Fruit fly (Drosophila melanogaster): ENCODE results near the gene CG9536.

Gene CG9536

DNA sequence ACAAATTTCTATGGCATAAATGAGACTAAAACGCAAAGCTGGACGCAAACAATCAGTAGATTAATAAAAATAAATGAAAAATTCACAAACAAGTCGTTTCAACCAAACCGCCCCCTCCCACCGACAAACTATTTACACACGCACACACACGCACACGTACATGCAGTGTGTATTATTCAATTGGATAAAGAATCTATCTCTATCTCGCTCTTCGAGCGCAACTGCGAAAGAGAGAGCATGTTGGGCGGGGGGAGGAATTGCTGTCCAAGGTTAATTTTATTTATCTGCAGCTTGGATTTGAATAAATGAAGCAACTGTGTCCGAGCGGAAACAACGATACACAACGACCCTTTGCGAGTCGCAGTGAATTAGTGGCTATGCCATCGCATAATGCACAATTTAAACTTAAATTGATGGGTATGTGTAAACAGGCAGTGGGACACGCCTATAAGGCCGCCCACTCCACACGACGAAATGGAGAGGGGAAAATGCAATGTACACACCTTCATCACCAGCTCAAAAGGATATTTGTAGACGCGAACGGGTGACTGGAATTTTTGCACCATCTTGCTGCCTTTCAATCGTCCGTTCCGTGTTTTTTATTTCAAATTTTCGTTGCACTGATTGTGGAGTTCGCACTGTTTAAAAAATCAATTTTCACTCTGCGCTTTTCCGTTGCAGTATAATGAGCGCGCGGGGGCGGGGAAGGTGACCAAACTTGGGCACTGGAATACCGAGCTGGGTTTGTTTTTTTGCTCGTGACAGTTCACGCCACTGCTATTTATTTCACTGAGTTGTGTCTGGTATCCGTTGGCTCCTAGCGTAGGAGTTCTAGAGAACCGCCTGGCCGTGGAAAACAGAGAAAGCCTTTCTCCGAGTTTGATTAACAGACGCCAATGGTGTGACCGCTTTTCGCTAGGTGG lies 21.5 kb downstream of the CG9536 start, which contains the start of gene retm (continued):
- TF ChIP-seq Dbx (GFP tag; IDR thresholded peaks at IDR 0.05): no peak
- peak; percentile 14 for TF ChIP-seq D19A (tag; optimal IDR thresholded peaks at IDR 0.05)
- peak; percentile 92 for TF ChIP-seq ftz-f1 (GFP tag; optimal IDR thresholded peaks at IDR 0.05)
- no peak for TF ChIP-seq Side (GFP tag; optimal IDR thresholded peaks at IDR 0.05)
- peak; percentile 86 for TF ChIP-seq Nf-YB (GFP tag; optimal IDR thresholded peaks at IDR 0.05)
- no peak for TF ChIP-seq Poxn (GFP tag; IDR thresholded peaks at IDR 0.05)
- peak; percentile 37 for TF ChIP-seq CG12219 (GFP tag; optimal IDR thresholded peaks at IDR 0.05)
- TF ChIP-seq CG1024 (GFP tag; IDR thresholded peaks at IDR 0.05): 0 out of 2 replicates have a peak, but pooled peaks have one; percentile 23
- peak; percentile 91 for TF ChIP-seq CG15479 (GFP tag; optimal IDR thresholded peaks at IDR 0.05)
- peak; percentile 27 for TF ChIP-seq Elba2 (GFP tag; optimal IDR thresholded peaks at IDR 0.05)
- peak; percentile 1 for TF ChIP-seq CG7839 (tag; optimal IDR thresholded peaks at IDR 0.05)
- TF ChIP-seq pros (GFP tag; optimal IDR thresholded peaks at IDR 0.05): peak; percentile 58
- peak; percentile 91 for TF ChIP-seq CG15601 (tag; optimal IDR thresholded peaks at IDR 0.05)
- peak; percentile 14 for TF ChIP-seq CrebB (tag; optimal IDR thresholded peaks at IDR 0.05)
- TF ChIP-seq lab (GFP tag; optimal IDR thresholded peaks at IDR 0.05): peak; percentile 54
- TF ChIP-seq chinmo (GFP tag; IDR thresholded peaks at IDR 0.05; ENCODE audit: partially characterized antibody): peak; percentile 96
- peak; percentile 43 for TF ChIP-seq CG3065 (GFP tag; optimal IDR thresholded peaks at IDR 0.05)
- TF ChIP-seq CG8388 (GFP tag; optimal IDR thresholded peaks at IDR 0.05): no peak
- TF ChIP-seq CG30020 (tag; optimal IDR thresholded peaks at IDR 0.05): peak; percentile 50
- TF ChIP-seq Nf-YC (tag; optimal IDR thresholded peaks at IDR 0.05): peak; percentile 88
- no peak for TF ChIP-seq CHES-1-like (GFP tag; optimal IDR thresholded peaks at IDR 0.05)
- TF ChIP-seq HLHmδ (GFP tag; optimal IDR thresholded peaks at IDR 0.05): peak; percentile 50
- peak; percentile 39 for TF ChIP-seq CG17568 (GFP tag; optimal IDR thresholded peaks at IDR 0.05)
- TF ChIP-seq CG3281 (GFP tag; optimal IDR thresholded peaks at IDR 0.05): peak; percentile 3
- no peak for TF ChIP-seq PHDP (tag; optimal IDR thresholded peaks at IDR 0.05)
- peak; percentile 68 for TF ChIP-seq CG8924 (tag; optimal IDR thresholded peaks at IDR 0.05)
- peak; percentile 72 for TF ChIP-seq CG5180 (GFP tag; optimal IDR thresholded peaks at IDR 0.05)
- peak; percentile 48 for TF ChIP-seq nerfin-1 (tag; optimal IDR thresholded peaks at IDR 0.05)
- TF ChIP-seq GATAe (GFP tag; conservative IDR thresholded peaks at IDR 0.05): no peak
- TF ChIP-seq bigmax (GFP tag; optimal IDR thresholded peaks at IDR 0.05): peak; percentile 52
- no peak for TF ChIP-seq Mad (GFP tag; optimal IDR thresholded peaks at IDR 0.05)
- TF ChIP-seq CG8359 (GFP tag; optimal IDR thresholded peaks at IDR 0.05; ENCODE audit: borderline replicate concordance): no peak
- peak; percentile 71 for TF ChIP-seq sd (tag; optimal IDR thresholded peaks at IDR 0.05)
- TF ChIP-seq CG34376 (GFP tag; optimal IDR thresholded peaks at IDR 0.05): peak; percentile 2
- TF ChIP-seq CG1603 (tag; optimal IDR thresholded peaks at IDR 0.05): peak; percentile 10
- TF ChIP-seq exex (tag; optimal IDR thresholded peaks at IDR 0.05): peak; percentile 15
- TF ChIP-seq tup (GFP tag; optimal IDR thresholded peaks at IDR 0.05): no peak
- TF ChIP-seq Trl (optimal IDR thresholded peaks at IDR 0.05): peak in 1 of 2 experiments; percentile 12
- no peak for TF ChIP-seq Trl (GFP tag; optimal IDR thresholded peaks at IDR 0.05)
- peak; percentile 93 for TF ChIP-seq crol (GFP tag; IDR thresholded peaks at IDR 0.05)
- peak; percentile 1 for TF ChIP-seq Ssrp (tag; optimal IDR thresholded peaks at IDR 0.05)
- peak; percentile 54 for TF ChIP-seq nom (GFP tag; optimal IDR thresholded peaks at IDR 0.05)
- TF ChIP-seq MESR4 (GFP tag; optimal IDR thresholded peaks at IDR 0.05): peak; percentile 57
- peak; percentile 79 for TF ChIP-seq CG1832 (GFP tag; optimal IDR thresholded peaks at IDR 0.05)
- no peak for TF ChIP-seq ham (GFP tag; IDR thresholded peaks at IDR 0.05)
- TF ChIP-seq insv (GFP tag; optimal IDR thresholded peaks at IDR 0.05): peak in 1 of 2 experiments; percentile 24
- TF ChIP-seq CG12391 (tag; optimal IDR thresholded peaks at IDR 0.05): peak; percentile 8
